Worm (Caenorhabditis elegans) whole organism, L1 larva: Measurements from ENCODE around the gene ZK177.12.

ENCODE experiments used
- aha-1 ChIP-seq: fragments of 150-350 bp; optimal IDR thresholded peaks from 2 replicates; lab custom pipeline; 2014; ENCODE audit warnings: missing biosample characterization, missing genetic modification characterization
- ama-1 ChIP-seq: fragments of 150-350 bp; optimal IDR thresholded peaks from 2 replicates; lab custom pipeline; 2014
- ceh-90 ChIP-seq: sonication (generic microtip); optimal IDR thresholded peaks from 2 replicates; lab custom pipeline; 2016; ENCODE audit warnings: missing genetic modification characterization, missing compliant biosample characterization
- dpl-1 ChIP-seq, 3 experiments: fragments of 150-350 bp in 2 of 3; sonication (generic microtip) in 1 of 3; optimal IDR thresholded peaks; 2 replicates each; lab custom pipeline; 2014 to 2017; ENCODE audit warnings: missing biosample characterization in 3 of 3, missing genetic modification characterization in 3 of 3, missing genetic modification reagents in 3 of 3
- efl-3 ChIP-seq: fragments of 200-800 bp; sonication (Bioruptor generic); optimal IDR thresholded peaks from 2 replicates; lab custom pipeline; 2018; ENCODE audit warnings: mild to moderate bottlenecking, missing genetic modification characterization, missing compliant biosample characterization
- elt-3 ChIP-seq, 6 experiments: fragments of 150-350 bp in 1 of 6; sonication (generic microtip); optimal IDR thresholded peaks; 2 replicates each; lab custom pipeline; 2017 to 2018; ENCODE audit warnings: missing biosample characterization in 6 of 6, missing genetic modification characterization in 6 of 6, inconsistent platforms in 1 of 6
- lin-15B ChIP-seq: fragments of 150-350 bp; sonication (generic microtip); optimal IDR thresholded peaks from 3 replicates; lab custom pipeline; 2014; ENCODE audit warnings: missing biosample characterization, missing genetic modification characterization
- nhr-90 ChIP-seq: sonication (generic microtip); optimal IDR thresholded peaks from 2 replicates; lab custom pipeline; 2016; ENCODE audit warnings: mild to moderate bottlenecking, missing genetic modification characterization, missing compliant biosample characterization; ENCODE audit not compliant: poor library complexity
- snpc-4 ChIP-seq: fragments of 150-350 bp; optimal IDR thresholded peaks from 2 replicates; lab custom pipeline; 2014; ENCODE audit warnings: missing biosample characterization, missing genetic modification characterization
- sox-4 ChIP-seq: sonication (generic microtip); optimal IDR thresholded peaks from 2 replicates; lab custom pipeline; 2016; ENCODE audit warnings: missing genetic modification characterization, missing compliant biosample characterization
- tbx-2 ChIP-seq: sonication (generic microtip); optimal IDR thresholded peaks from 2 replicates; lab custom pipeline; 2016; ENCODE audit warnings: missing genetic modification characterization, missing compliant biosample characterization
- unc-62 ChIP-seq: fragments of 150-350 bp; optimal IDR thresholded peaks from 2 replicates; lab custom pipeline; 2014; ENCODE audit warnings: missing biosample characterization, missing genetic modification reagents, missing genetic modification characterization
- xbp-1 ChIP-seq: sonication (generic microtip); optimal IDR thresholded peaks from 2 replicates; lab custom pipeline; 2016; ENCODE audit warnings: missing genetic modification characterization, missing compliant biosample characterization

DNA sequence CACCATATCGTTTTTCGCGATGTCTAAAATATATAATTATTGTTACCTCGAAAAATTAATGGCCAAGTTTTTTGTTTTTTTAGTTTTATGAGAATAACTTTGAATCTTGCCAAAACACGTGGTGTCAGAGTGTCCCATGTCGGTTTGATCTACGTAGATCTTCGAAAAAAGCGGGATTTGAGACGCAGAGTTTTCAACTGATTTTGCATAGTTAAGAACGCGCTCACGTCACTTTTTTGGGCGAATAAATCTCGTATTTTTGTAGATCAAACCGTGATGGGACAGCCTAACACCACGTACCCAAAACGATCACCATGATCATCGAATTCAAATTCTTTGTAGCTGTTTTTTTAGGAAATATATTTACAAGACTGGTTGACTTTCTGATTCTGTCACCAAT, 24.0 kb upstream of the ZK177.12 start:
- TF ChIP-seq lin-15B: no peak
- no peak for TF ChIP-seq aha-1 (tag; lab: Kevin White, UChicago)
- TF ChIP-seq nhr-90 (tag; lab: Kevin White, UChicago): no peak
- no peak for TF ChIP-seq ama-1 (lab: Kevin White, UChicago)
- no peak for TF ChIP-seq xbp-1 (tag; lab: Kevin White, UChicago)
- TF ChIP-seq sox-4: no peak
- TF ChIP-seq tbx-2 (tag; lab: Kevin White, UChicago): no peak
- no peak for TF ChIP-seq snpc-4 (tag; lab: Kevin White, UChicago)
- TF ChIP-seq elt-3 (tag; optimal IDR thresholded peaks at IDR 0.05; lab: Kevin White, UChicago): no peak
- TF ChIP-seq unc-62 (GFP tag; lab: Kevin White, UChicago): no peak
- no peak for TF ChIP-seq ceh-90 (tag; lab: Kevin White, UChicago)
- TF ChIP-seq efl-3: no peak
- no peak for TF ChIP-seq dpl-1 (GFP tag; optimal IDR thresholded peaks at IDR 0.05; lab: Kevin White, UChicago)
